Fruit fly (Drosophila melanogaster): ENCODE measurements around the gene CG14229.

CG14229 gene

dm6 chrX:19683040-19683875 lies 11.8 kb downstream of the CG14229 start, which contains the start of the genes dome and Ubqn:
Gene dome, minus strand, starts transcription at chrX:19683518.
Gene Ubqn, plus strand, starts transcription at chrX:19683808.
- TF ChIP-seq Sox15 (GFP tag; optimal IDR thresholded peaks at IDR 0.05): no peak
- TF ChIP-seq Hr38 (GFP tag; optimal IDR thresholded peaks at IDR 0.05): no peak
- no peak for TF ChIP-seq achi (GFP tag; optimal IDR thresholded peaks at IDR 0.05)
- peak; percentile 9 for TF ChIP-seq CG3032 (tag; optimal IDR thresholded peaks at IDR 0.05)
- TF ChIP-seq Eip75B (GFP tag; optimal IDR thresholded peaks at IDR 0.05): no peak
- no peak for TF ChIP-seq CG3919 (GFP tag; optimal IDR thresholded peaks at IDR 0.05)
- TF ChIP-seq Smox (GFP tag; optimal IDR thresholded peaks at IDR 0.05): no peak
- peak; percentile 8 for TF ChIP-seq Sox14 (GFP tag; optimal IDR thresholded peaks at IDR 0.05)
- TF ChIP-seq fd85E (GFP tag; optimal IDR thresholded peaks at IDR 0.05): no peak
- TF ChIP-seq CG34406 (GFP tag; optimal IDR thresholded peaks at IDR 0.05): no peak
- no peak for TF ChIP-seq OdsH (GFP tag; optimal IDR thresholded peaks at IDR 0.05)
- TF ChIP-seq CG10631 (GFP tag; optimal IDR thresholded peaks at IDR 0.05): no peak
- TF ChIP-seq CG6163 (GFP tag; IDR thresholded peaks at IDR 0.05): no peak
- peak; percentile 0 for TF ChIP-seq CG7368 (GFP tag; optimal IDR thresholded peaks at IDR 0.05)
- peak; percentile 9 for TF ChIP-seq dsx (GFP tag; optimal IDR thresholded peaks at IDR 0.05; ENCODE audit: poor library complexity, severe bottlenecking)
- TF ChIP-seq Gug (GFP tag; IDR thresholded peaks at IDR 0.05): no peak
- no peak for TF ChIP-seq CG11294 (GFP tag; IDR thresholded peaks at IDR 0.05)
- no peak for TF ChIP-seq CG8119 (GFP tag; IDR thresholded peaks at IDR 0.05)
- no peak for TF ChIP-seq Hr39 (GFP tag; optimal IDR thresholded peaks at IDR 0.05)
- no peak for TF ChIP-seq CG4318 (GFP tag; optimal IDR thresholded peaks at IDR 0.05)
- no peak for TF ChIP-seq acj6 (GFP tag; optimal IDR thresholded peaks at IDR 0.05)
- peak; percentile 45 for TF ChIP-seq net (GFP tag; optimal IDR thresholded peaks at IDR 0.05)
- no peak for TF ChIP-seq CG1621 (tag; optimal IDR thresholded peaks at IDR 0.05)
- peak; percentile 22 for TF ChIP-seq topi (GFP tag; optimal IDR thresholded peaks at IDR 0.05)
- no peak for TF ChIP-seq Lpt (GFP tag; optimal IDR thresholded peaks at IDR 0.05)
- TF ChIP-seq lz (GFP tag; optimal IDR thresholded peaks at IDR 0.05): no peak
- TF ChIP-seq CG10669 (GFP tag; optimal IDR thresholded peaks at IDR 0.05): no peak
- TF ChIP-seq fd59A (GFP tag; optimal IDR thresholded peaks at IDR 0.05): no peak
- TF ChIP-seq Met (GFP tag; optimal IDR thresholded peaks at IDR 0.05): no peak
- TF ChIP-seq CG9139 (GFP tag; optimal IDR thresholded peaks at IDR 0.05): no peak
- TF ChIP-seq svp (GFP tag): no peak
- no peak for TF ChIP-seq CG16779 (tag; optimal IDR thresholded peaks at IDR 0.05)
- TF ChIP-seq CG6276 (GFP tag; optimal IDR thresholded peaks at IDR 0.05): no peak
- no peak for TF ChIP-seq Sox102F (GFP tag; optimal IDR thresholded peaks at IDR 0.05)
- no peak for TF ChIP-seq fkh (GFP tag; optimal IDR thresholded peaks at IDR 0.05)
- no peak for TF ChIP-seq CG11762 (GFP tag; optimal IDR thresholded peaks at IDR 0.05; ENCODE audit: insufficient read depth)
- peak in 1 of 2 experiments; percentile 36 for TF ChIP-seq ss (GFP tag; optimal IDR thresholded peaks at IDR 0.05)
- TF ChIP-seq eg (GFP tag; IDR thresholded peaks at IDR 0.05): 0 out of 3 replicates have a peak, but pooled peaks have one; percentile 22
- TF ChIP-seq salr (GFP tag; optimal IDR thresholded peaks at IDR 0.05): no peak
- TF ChIP-seq Ets96B (tag; optimal IDR thresholded peaks at IDR 0.05): no peak
- TF ChIP-seq pdm3 (GFP tag; optimal IDR thresholded peaks at IDR 0.05): no peak
- peak; percentile 82 for TF ChIP-seq CG6854 (GFP tag; optimal IDR thresholded peaks at IDR 0.05)
- TF ChIP-seq CG15336 (GFP tag; IDR thresholded peaks at IDR 0.05): peak; percentile 49; the same call in 1 of the 2 replicates
- TF ChIP-seq CG8319 (GFP tag; optimal IDR thresholded peaks at IDR 0.05): no peak
- TF ChIP-seq Eip93F (GFP tag; optimal IDR thresholded peaks at IDR 0.05): no peak
- TF ChIP-seq Eip78C (GFP tag): peak; percentile 77
- TF ChIP-seq Blimp-1 (GFP tag; optimal IDR thresholded peaks at IDR 0.05): peak; percentile 44
- no peak for TF ChIP-seq Ets21C (GFP tag; optimal IDR thresholded peaks at IDR 0.05)
